Fruit fly (Drosophila melanogaster) S2 (cell line): ENCODE results near the gene CG7694.

Source experiments
- CG8478 ChIP-seq: fragments of >200 bp; optimal IDR thresholded peaks from 2 replicates; lab custom pipeline; 2018
- CTCF ChIP-seq, 2 experiments: fragments of >200 bp; optimal IDR thresholded peaks; 2 replicates each; lab custom pipeline; 2018

DNA sequence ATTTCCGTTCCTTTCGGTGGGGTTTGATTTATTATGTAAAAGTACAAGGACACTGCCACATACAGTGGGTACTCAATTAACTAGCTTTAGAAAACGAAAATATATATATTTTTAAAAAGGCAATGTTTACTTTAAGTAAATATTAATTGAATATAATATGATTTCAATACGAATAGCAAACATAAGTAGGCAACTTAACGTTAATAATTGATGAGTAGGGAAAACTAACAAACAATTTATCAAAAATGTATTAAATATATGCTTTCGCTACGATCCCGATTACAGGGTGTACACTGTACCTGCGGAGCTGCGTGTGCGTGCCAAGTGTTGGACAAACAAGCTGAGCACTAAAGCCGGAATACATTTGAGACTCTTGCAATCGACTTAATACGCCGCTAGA lies 26.7 kb upstream of the CG7694 start:
- no peak for TF ChIP-seq CG8478
- TF ChIP-seq CTCF (optimal IDR thresholded peaks at IDR 0.05; lab: Kevin White, UChicago): no peak
